Fruit fly (Drosophila melanogaster) whole organism, embryonic: ENCODE measurements around the gene CG1575.

Experiments used
- Asciz ChIP-seq: fragments of 200-800 bp; sonication (Bioruptor generic); optimal IDR thresholded peaks from 2 replicates; lab custom pipeline; 2017; ENCODE audit warnings: missing biosample characterization, mild to moderate bottlenecking, missing genetic modification characterization, missing genetic modification reagents
- CG10267 ChIP-seq: fragments of 200-800 bp; sonication (Bioruptor generic); optimal IDR thresholded peaks from 2 replicates; lab custom pipeline; 2018; ENCODE audit warnings: missing biosample characterization, mild to moderate bottlenecking, missing genetic modification characterization, moderate library complexity
- CG10431 ChIP-seq: fragments of 200-800 bp; sonication (Bioruptor generic); optimal IDR thresholded peaks from 3 replicates; lab custom pipeline; 2018; ENCODE audit warnings: missing biosample characterization, mild to moderate bottlenecking, missing genetic modification characterization
- CG11085 ChIP-seq: fragments of 200-800 bp; sonication (Bioruptor generic); IDR thresholded peaks from 2 replicates; pipeline ENCODE4 v1.3.6; 2022; ENCODE audit warnings: missing biosample characterization, missing genetic modification characterization
- CG13287 ChIP-seq: fragments of 200-800 bp; sonication (Bioruptor generic); IDR thresholded peaks from 2 replicates; pipeline ENCODE4 v1.3.6; 2022; ENCODE audit warnings: missing biosample characterization, missing genetic modification characterization; ENCODE audit not compliant: partially characterized antibody
- CG14860 ChIP-seq: fragments of 200-800 bp; sonication (Bioruptor generic); IDR thresholded peaks from 3 replicates; pipeline ENCODE4 v1.3.6; 2022; ENCODE audit warnings: missing biosample characterization, missing genetic modification characterization; ENCODE audit not compliant: partially characterized antibody
- CG14965 ChIP-seq: fragments of 200-800 bp; sonication (Bioruptor generic); optimal IDR thresholded peaks from 2 replicates; lab custom pipeline; 2016; ENCODE audit warnings: missing biosample characterization, missing genetic modification characterization, borderline replicate concordance
- CG15011 ChIP-seq: fragments of 200-800 bp; sonication (Bioruptor generic); optimal IDR thresholded peaks from 3 replicates; lab custom pipeline; 2018; ENCODE audit warnings: missing biosample characterization, mild to moderate bottlenecking, missing genetic modification characterization
- CG16813 ChIP-seq: fragments of 200-800 bp; sonication (Bioruptor generic); IDR thresholded peaks from 3 replicates; pipeline ENCODE4 v1.3.6; 2022; ENCODE audit warnings: missing biosample characterization, missing genetic modification characterization; ENCODE audit not compliant: partially characterized antibody
- CG17802 ChIP-seq: fragments of 200-800 bp; sonication (Bioruptor generic); optimal IDR thresholded peaks from 2 replicates; lab custom pipeline; 2018; ENCODE audit warnings: missing biosample characterization, mild to moderate bottlenecking, missing genetic modification characterization, moderate library complexity
- CG6791 ChIP-seq: fragments of 200-800 bp; sonication (Bioruptor generic); IDR thresholded peaks from 3 replicates; pipeline ENCODE4 v1.3.6; 2022; ENCODE audit warnings: missing biosample characterization, missing genetic modification characterization; ENCODE audit not compliant: partially characterized antibody
- CG8290 ChIP-seq, 3 experiments: fragments of 200-800 bp; sonication (Bioruptor generic); optimal IDR thresholded peaks; 2 replicates each; lab custom pipeline; 2016 to 2019; ENCODE audit warnings: missing biosample characterization in 3 of 3, missing genetic modification characterization in 3 of 3, mild to moderate bottlenecking in 2 of 3, moderate library complexity in 1 of 3
- CG8388 ChIP-seq: fragments of 200-800 bp; sonication (Bioruptor generic); optimal IDR thresholded peaks from 2 replicates; lab custom pipeline; 2019; ENCODE audit warnings: missing biosample characterization, mild to moderate bottlenecking, missing genetic modification characterization, moderate library complexity
- CG9797 ChIP-seq: fragments of 200-800 bp; sonication (Bioruptor generic); optimal IDR thresholded peaks from 3 replicates; lab custom pipeline; 2018; ENCODE audit warnings: missing biosample characterization, mild to moderate bottlenecking, missing genetic modification characterization
- CG9876 ChIP-seq: fragments of 200-800 bp; sonication (Bioruptor generic); optimal IDR thresholded peaks from 2 replicates; lab custom pipeline; 2016; ENCODE audit warnings: missing biosample characterization, missing genetic modification characterization
- Dfd ChIP-seq, 2 experiments: fragments of >200 bp; optimal IDR thresholded peaks; 2 replicates each; lab custom pipeline; 2017; ENCODE audit warnings: missing biosample characterization in 2 of 2, missing genetic modification characterization in 2 of 2
- Doc3 ChIP-seq: fragments of 200-800 bp; sonication (Bioruptor generic); IDR thresholded peaks from 3 replicates; pipeline ENCODE4 v1.3.6; 2022; ENCODE audit warnings: missing biosample characterization, missing genetic modification characterization; ENCODE audit not compliant: partially characterized antibody
- NC2α ChIP-seq: fragments of 200-800 bp; sonication (Bioruptor generic); optimal IDR thresholded peaks from 2 replicates; lab custom pipeline; 2016; ENCODE audit warnings: missing biosample characterization, missing genetic modification characterization
- Rfx ChIP-seq: fragments of 200-800 bp; sonication (Bioruptor generic); IDR thresholded peaks from 2 replicates; pipeline ENCODE4 v1.3.6; 2022; ENCODE audit warnings: missing biosample characterization, missing genetic modification characterization
- Rx ChIP-seq: fragments of 200-800 bp; sonication (Bioruptor generic); IDR thresholded peaks from 2 replicates; pipeline ENCODE4 v1.3.6; 2022; ENCODE audit warnings: missing biosample characterization, missing genetic modification characterization
- Vsx1 ChIP-seq: fragments of 200-800 bp; sonication (Bioruptor generic); optimal IDR thresholded peaks from 2 replicates; lab custom pipeline; 2017; ENCODE audit warnings: missing biosample characterization, mild to moderate bottlenecking, missing genetic modification characterization, missing genetic modification reagents
- amos ChIP-seq: fragments of 200-800 bp; sonication (Bioruptor generic); IDR thresholded peaks from 2 replicates; pipeline ENCODE4 v1.3.6; 2022; ENCODE audit warnings: missing biosample characterization, missing genetic modification characterization; ENCODE audit not compliant: partially characterized antibody
- ase ChIP-seq: fragments of 200-800 bp; sonication (Bioruptor generic); IDR thresholded peaks from 3 replicates; pipeline ENCODE4 v1.3.6; 2022; ENCODE audit warnings: missing biosample characterization, missing genetic modification characterization
- btn ChIP-seq: fragments of 200-800 bp; sonication (Bioruptor generic); optimal IDR thresholded peaks from 2 replicates; lab custom pipeline; 2016; ENCODE audit warnings: missing biosample characterization, missing genetic modification characterization
- chm ChIP-seq: fragments of 200-800 bp; sonication (Bioruptor generic); IDR thresholded peaks from 2 replicates; pipeline ENCODE4 v1.3.6; 2022; ENCODE audit warnings: missing biosample characterization, missing genetic modification characterization
- dm ChIP-seq: fragments of 200-800 bp; sonication (Bioruptor generic); optimal IDR thresholded peaks from 3 replicates; lab custom pipeline; 2016; ENCODE audit warnings: missing biosample characterization, missing genetic modification characterization
- exex ChIP-seq: fragments of 200-800 bp; sonication (Bioruptor generic); optimal IDR thresholded peaks from 4 replicates; lab custom pipeline; 2018; ENCODE audit warnings: missing biosample characterization, mild to moderate bottlenecking, missing genetic modification characterization, moderate library complexity
- gcm2 ChIP-seq: fragments of 200-800 bp; sonication (Bioruptor generic); optimal IDR thresholded peaks from 2 replicates; lab custom pipeline; 2016; ENCODE audit warnings: missing biosample characterization, missing genetic modification characterization
- mld ChIP-seq: fragments of 200-800 bp; sonication (Bioruptor generic); IDR thresholded peaks from 3 replicates; pipeline ENCODE4 v1.3.6; 2022; ENCODE audit warnings: missing biosample characterization, missing genetic modification characterization; ENCODE audit not compliant: partially characterized antibody
- nerfin-2 ChIP-seq: fragments of 200-800 bp; sonication (Bioruptor generic); IDR thresholded peaks from 2 replicates; pipeline ENCODE4 v1.3.6; 2022; ENCODE audit warnings: missing biosample characterization, missing genetic modification characterization; ENCODE audit not compliant: partially characterized antibody
- onecut ChIP-seq: fragments of 200-800 bp; sonication (Bioruptor generic); IDR thresholded peaks from 2 replicates; pipeline ENCODE4 v1.3.6; 2022; ENCODE audit warnings: missing biosample characterization, missing genetic modification characterization
- otp ChIP-seq: fragments of 200-800 bp; sonication (Bioruptor generic); IDR thresholded peaks from 3 replicates; pipeline ENCODE4, ENCODE4 v1.3.6; 2022; ENCODE audit warnings: missing biosample characterization, missing genetic modification characterization
- pfk ChIP-seq: fragments of 200-800 bp; sonication (Bioruptor generic); optimal IDR thresholded peaks from 2 replicates; lab custom pipeline; 2018; ENCODE audit warnings: missing biosample characterization, mild to moderate bottlenecking, missing genetic modification characterization, moderate library complexity
- pho ChIP-seq: fragments of 200-800 bp; sonication (Bioruptor generic); optimal IDR thresholded peaks from 2 replicates; lab custom pipeline; 2016; ENCODE audit warnings: missing biosample characterization, missing genetic modification characterization
- sens-2 ChIP-seq: fragments of 200-800 bp; sonication (Bioruptor generic); IDR thresholded peaks from 2 replicates; pipeline ENCODE4 v1.3.6; 2022; ENCODE audit warnings: missing biosample characterization, missing genetic modification characterization
- sima ChIP-seq: fragments of 200-800 bp; sonication (Bioruptor generic); optimal IDR thresholded peaks from 2 replicates; lab custom pipeline; 2016; ENCODE audit warnings: missing biosample characterization, missing genetic modification characterization
- slp2 ChIP-seq: fragments of 200-800 bp; sonication (Bioruptor generic); optimal IDR thresholded peaks from 2 replicates; lab custom pipeline; 2016; ENCODE audit warnings: missing biosample characterization, missing genetic modification characterization
- ssp ChIP-seq: fragments of 200-800 bp; sonication (Bioruptor generic); IDR thresholded peaks from 2 replicates; pipeline ENCODE4 v1.3.6; 2022; ENCODE audit warnings: missing biosample characterization, missing genetic modification characterization
- stwl ChIP-seq: fragments of 200-800 bp; sonication (Bioruptor generic); optimal IDR thresholded peaks from 3 replicates; lab custom pipeline; 2018; ENCODE audit warnings: missing biosample characterization, mild to moderate bottlenecking, missing genetic modification characterization, moderate library complexity
- sug ChIP-seq: fragments of 200-800 bp; optimal IDR thresholded peaks from 2 replicates; lab custom pipeline; 2019; ENCODE audit warnings: missing biosample characterization, mild to moderate bottlenecking, missing genetic modification characterization, moderate library complexity

CG1575 gene

dm6 chrX:8137285-8137684 is 20.5 kb downstream of the CG1575 start:
- no peak for TF ChIP-seq CG15011
- no peak for TF ChIP-seq btn (GFP tag; lab: Kevin White, UChicago)
- no peak for TF ChIP-seq Rx (GFP tag; lab: Robert Waterston, UW)
- TF ChIP-seq CG13287, result peak; percentile 45; the same call in 1 of the 2 replicates
- TF ChIP-seq sima (GFP tag; lab: Kevin White, UChicago), result no peak
- peak; percentile 45; the same call in 1 of the 3 replicates for TF ChIP-seq CG6791 (GFP tag; lab: Robert Waterston, UW)
- no peak for TF ChIP-seq CG14965 (GFP tag; lab: Kevin White, UChicago)
- no peak for TF ChIP-seq pho (GFP tag; lab: Kevin White, UChicago)
- TF ChIP-seq slp2 (GFP tag; lab: Kevin White, UChicago), result no peak
- no peak for TF ChIP-seq CG10431 (GFP tag; lab: Kevin White, UChicago)
- TF ChIP-seq stwl (tag; lab: Kevin White, UChicago), result peak; percentile 98
- no peak for TF ChIP-seq CG8290 (GFP tag; optimal IDR thresholded peaks at IDR 0.05; lab: Kevin White, UChicago)
- TF ChIP-seq CG8290 (tag; optimal IDR thresholded peaks at IDR 0.05; lab: Kevin White, UChicago), result no peak
- 0 out of 3 replicates have a peak, but pooled peaks have one; percentile 26 for TF ChIP-seq Doc3
- 0 out of 3 replicates have a peak, but pooled peaks have one; percentile 31 for TF ChIP-seq CG14860 (GFP tag; lab: Robert Waterston, UW)
- TF ChIP-seq onecut, result no peak
- TF ChIP-seq CG11085 (GFP tag; lab: Robert Waterston, UW), result no peak
- TF ChIP-seq NC2α (GFP tag; lab: Kevin White, UChicago), result no peak
- TF ChIP-seq Rfx, result no peak
- no peak for TF ChIP-seq otp (GFP tag; lab: Robert Waterston, UW)
- TF ChIP-seq mld (GFP tag; lab: Robert Waterston, UW), result no peak
- TF ChIP-seq ssp (GFP tag; lab: Robert Waterston, UW), result no peak
- no peak for TF ChIP-seq CG8388 (GFP tag; lab: Kevin White, UChicago)
- TF ChIP-seq CG10267 (tag; lab: Kevin White, UChicago), result peak; percentile 21
- TF ChIP-seq nerfin-2, result no peak
- TF ChIP-seq gcm2 (GFP tag; lab: Kevin White, UChicago), result no peak
- no peak for TF ChIP-seq CG9876 (GFP tag; lab: Kevin White, UChicago)
- TF ChIP-seq dm (GFP tag; lab: Kevin White, UChicago), result no peak
- TF ChIP-seq Asciz (GFP tag; lab: Kevin White, UChicago), result no peak
- no peak for TF ChIP-seq CG9797 (GFP tag; lab: Kevin White, UChicago)
- 0 out of 2 replicates have a peak, but pooled peaks have one; percentile 10 for TF ChIP-seq amos
- peak; percentile 17; the same call in 1 of the 3 replicates for TF ChIP-seq CG16813
- TF ChIP-seq Dfd (GFP tag; optimal IDR thresholded peaks at IDR 0.05; lab: Kevin White, UChicago), result no peak

dm6 chrX:8140707-8141106 is 23.9 kb downstream of the CG1575 start:
- peak; percentile 73 for TF ChIP-seq exex (tag; lab: Kevin White, UChicago)
- TF ChIP-seq chm (GFP tag; lab: Robert Waterston, UW), result no peak
- TF ChIP-seq sug (tag; lab: Kevin White, UChicago), result peak; percentile 2
- TF ChIP-seq CG17802 (tag; lab: Kevin White, UChicago), result peak; percentile 28
- peak; percentile 92 for TF ChIP-seq pfk
- no peak for TF ChIP-seq sens-2 (GFP tag; lab: Robert Waterston, UW)
- TF ChIP-seq ase, result no peak
- peak; percentile 42 for TF ChIP-seq Vsx1 (GFP tag; lab: Kevin White, UChicago)
- TF ChIP-seq, all 482 proteins: peak for 5
